Fruit fly (Drosophila melanogaster): Measurements from ENCODE around the gene CG15725.

Gene CG15725

DNA sequence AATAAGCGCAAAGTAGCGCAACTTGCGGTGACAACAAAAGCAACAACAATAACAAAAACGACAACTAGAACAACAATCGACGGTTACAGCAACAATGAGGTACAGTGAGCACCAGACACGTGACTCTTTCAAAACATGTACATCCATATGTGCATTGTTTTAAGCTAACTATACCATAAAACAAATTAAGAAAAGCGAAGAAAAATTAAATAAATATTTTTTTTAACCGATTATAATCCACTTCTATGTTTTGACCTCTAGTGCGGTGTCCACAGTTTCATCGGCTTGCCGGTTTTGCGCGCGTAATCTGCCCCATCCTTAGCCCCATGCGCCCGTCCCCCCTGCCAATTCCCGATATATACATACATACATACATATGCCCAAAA, 48.7 kb downstream of the CG15725 start (continued):
- peak; percentile 97 for TF ChIP-seq CG6808 (GFP tag; optimal IDR thresholded peaks at IDR 0.05)
- peak; percentile 98 for TF ChIP-seq fd59A (GFP tag; optimal IDR thresholded peaks at IDR 0.05)
- peak; percentile 99 for TF ChIP-seq CG11762 (GFP tag; optimal IDR thresholded peaks at IDR 0.05; ENCODE audit: insufficient read depth)
- TF ChIP-seq CG11902 (GFP tag; optimal IDR thresholded peaks at IDR 0.05): peak; percentile 98
- peak; percentile 96 for TF ChIP-seq dsx (GFP tag; optimal IDR thresholded peaks at IDR 0.05; ENCODE audit: poor library complexity, severe bottlenecking)
- peak; percentile 99 for TF ChIP-seq OdsH (GFP tag; optimal IDR thresholded peaks at IDR 0.05)
- TF ChIP-seq CG6792 (GFP tag; optimal IDR thresholded peaks at IDR 0.05): peak; percentile 98
- peak; percentile 97 for TF ChIP-seq spab (GFP tag; optimal IDR thresholded peaks at IDR 0.05)
- peak; percentile 99 for TF ChIP-seq CG10631 (GFP tag; optimal IDR thresholded peaks at IDR 0.05)
- TF ChIP-seq dac (GFP tag; optimal IDR thresholded peaks at IDR 0.05): peak; percentile 95
- TF ChIP-seq CG31627 (GFP tag; optimal IDR thresholded peaks at IDR 0.05): peak; percentile 97
- peak; percentile 98 for TF ChIP-seq Ets96B (tag; optimal IDR thresholded peaks at IDR 0.05)
- peak; percentile 98 for TF ChIP-seq CG10669 (GFP tag; optimal IDR thresholded peaks at IDR 0.05)
- TF ChIP-seq CG32006 (GFP tag; optimal IDR thresholded peaks at IDR 0.05): peak; percentile 98
- TF ChIP-seq acj6 (GFP tag; optimal IDR thresholded peaks at IDR 0.05): peak; percentile 99
- peak; percentile 38 for TF ChIP-seq Hr38 (GFP tag; optimal IDR thresholded peaks at IDR 0.05)
- peak; percentile 81 for TF ChIP-seq Blimp-1 (GFP tag; optimal IDR thresholded peaks at IDR 0.05)
- TF ChIP-seq Sox14 (GFP tag; optimal IDR thresholded peaks at IDR 0.05): peak; percentile 96
- peak; percentile 94 for TF ChIP-seq Sox102F (GFP tag; optimal IDR thresholded peaks at IDR 0.05)
- peak; percentile 97 for TF ChIP-seq CG1621 (tag; optimal IDR thresholded peaks at IDR 0.05)
- peak; percentile 94 for TF ChIP-seq Ets21C (GFP tag; optimal IDR thresholded peaks at IDR 0.05)
- TF ChIP-seq svp (GFP tag): peak; percentile 93
- peak; percentile 98 for TF ChIP-seq achi (GFP tag; optimal IDR thresholded peaks at IDR 0.05)
- TF ChIP-seq CG8319 (GFP tag; optimal IDR thresholded peaks at IDR 0.05): peak; percentile 98
- TF ChIP-seq Hr4 (GFP tag; optimal IDR thresholded peaks at IDR 0.05): peak; percentile 97

DNA sequence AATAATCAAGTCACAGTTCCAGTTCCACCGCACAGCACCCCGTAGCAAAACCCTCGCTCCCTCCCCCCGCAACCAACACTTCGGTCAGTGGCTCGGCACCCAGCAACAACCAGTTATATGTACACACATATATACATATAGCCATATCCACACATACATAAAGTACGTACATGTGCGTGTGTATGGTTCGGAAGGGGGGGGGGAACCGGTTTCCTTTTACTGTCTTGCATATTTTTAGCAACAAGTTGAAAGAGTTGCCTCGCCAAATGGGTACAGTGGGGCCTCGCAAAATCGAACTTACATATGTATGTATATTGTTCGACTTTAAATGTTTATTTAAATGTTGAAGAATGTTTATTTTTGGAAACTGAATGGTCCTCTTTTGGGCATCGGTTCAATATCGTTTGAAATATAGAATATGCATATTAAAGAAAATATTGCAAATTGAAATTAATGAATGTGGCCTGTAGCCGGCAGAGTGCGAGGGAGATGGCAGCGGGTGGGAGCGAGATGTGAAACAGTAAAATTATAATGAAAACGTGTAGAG, 49.4 kb downstream of the CG15725 start:
- TF ChIP-seq Ets96B (tag; optimal IDR thresholded peaks at IDR 0.05) (peak; percentile 91), Eip75B (GFP tag; optimal IDR thresholded peaks at IDR 0.05) (peak; percentile 93), CG3919 (GFP tag; optimal IDR thresholded peaks at IDR 0.05) (peak; percentile 89), OdsH (GFP tag; optimal IDR thresholded peaks at IDR 0.05) (peak; percentile 88), eg (GFP tag; IDR thresholded peaks at IDR 0.05) (peak; percentile 91), Hr39 (GFP tag; optimal IDR thresholded peaks at IDR 0.05) (peak; percentile 91), CG11902 (GFP tag; optimal IDR thresholded peaks at IDR 0.05) (peak; percentile 76), pdm3 (GFP tag; optimal IDR thresholded peaks at IDR 0.05) (peak; percentile 93), Gug (GFP tag; IDR thresholded peaks at IDR 0.05) (peak; percentile 89), dac (GFP tag; optimal IDR thresholded peaks at IDR 0.05) (peak; percentile 71), Eip93F (GFP tag; optimal IDR thresholded peaks at IDR 0.05) (peak; percentile 88), Smox (GFP tag; optimal IDR thresholded peaks at IDR 0.05) (peak; percentile 90), CG11762 (GFP tag; optimal IDR thresholded peaks at IDR 0.05; ENCODE audit: insufficient read depth) (peak; percentile 63), net (GFP tag; optimal IDR thresholded peaks at IDR 0.05) (peak; percentile 83), CG1621 (tag; optimal IDR thresholded peaks at IDR 0.05) (peak; percentile 81), salr (GFP tag; optimal IDR thresholded peaks at IDR 0.05) (peak; percentile 64 to 71), Hr38 (GFP tag; optimal IDR thresholded peaks at IDR 0.05) (no peak), Sox102F (GFP tag; optimal IDR thresholded peaks at IDR 0.05) (peak; percentile 90), lz (GFP tag; optimal IDR thresholded peaks at IDR 0.05) (peak; percentile 94), CG6792 (GFP tag; optimal IDR thresholded peaks at IDR 0.05) (peak; percentile 90), Lpt (GFP tag; optimal IDR thresholded peaks at IDR 0.05) (peak; percentile 58), svp (GFP tag) (peak; percentile 98), CG4318 (GFP tag; optimal IDR thresholded peaks at IDR 0.05) (peak; percentile 73), vri (GFP tag; optimal IDR thresholded peaks at IDR 0.05) (peak; percentile 83), CG15336 (GFP tag; IDR thresholded peaks at IDR 0.05) (peak; percentile 91), CG16779 (tag; optimal IDR thresholded peaks at IDR 0.05) (peak; percentile 75), ss (GFP tag; optimal IDR thresholded peaks at IDR 0.05) (peak; percentile 84 to 89), CG11294 (GFP tag; IDR thresholded peaks at IDR 0.05) (peak; percentile 85), topi (GFP tag; optimal IDR thresholded peaks at IDR 0.05) (peak; percentile 94), Hr4 (GFP tag; optimal IDR thresholded peaks at IDR 0.05) (peak; percentile 86), Sox15 (GFP tag; optimal IDR thresholded peaks at IDR 0.05) (peak; percentile 85), CG7368 (GFP tag; optimal IDR thresholded peaks at IDR 0.05) (peak; percentile 88), Blimp-1 (GFP tag; optimal IDR thresholded peaks at IDR 0.05) (peak; percentile 82), CG31627 (GFP tag; optimal IDR thresholded peaks at IDR 0.05) (peak; percentile 92), CG8632 (GFP tag; optimal IDR thresholded peaks at IDR 0.05) (peak; percentile 90), CG6808 (GFP tag; optimal IDR thresholded peaks at IDR 0.05) (peak; percentile 87), Sox14 (GFP tag; optimal IDR thresholded peaks at IDR 0.05) (peak; percentile 80), achi (GFP tag; optimal IDR thresholded peaks at IDR 0.05) (peak; percentile 84)

All from whole organism, prepupa.